Worm (Caenorhabditis elegans): Measurements from ENCODE around the gene slcf-1.
A peak's percentile ranks its signal among the peaks of the same experiment; 100 is the strongest.

- TF ChIP-seq lin-39 (tag; optimal IDR thresholded peaks at IDR 0.05), result no peak
- TF ChIP-seq ztf-4 (tag; optimal IDR thresholded peaks at IDR 0.05), result no peak
- TF ChIP-seq skn-1 (tag; optimal IDR thresholded peaks at IDR 0.05), result no peak
- no peak for TF ChIP-seq nhr-237 (tag; optimal IDR thresholded peaks at IDR 0.05)
- no peak for TF ChIP-seq mab-5 (tag; optimal IDR thresholded peaks at IDR 0.05)
- no peak for TF ChIP-seq ceh-82 (tag; optimal IDR thresholded peaks at IDR 0.05)
- no peak for TF ChIP-seq unc-62 (GFP tag; optimal IDR thresholded peaks at IDR 0.05)
- TF ChIP-seq fos-1 (tag; optimal IDR thresholded peaks at IDR 0.05), result peak; percentile 56
- TF ChIP-seq alr-1 (tag; optimal IDR thresholded peaks at IDR 0.05), result no peak
- no peak for TF ChIP-seq elt-1 (tag; optimal IDR thresholded peaks at IDR 0.05)
- peak in 1 of 2 experiments; percentile 54 for TF ChIP-seq lsy-2 (tag; optimal IDR thresholded peaks at IDR 0.05)
- no peak for TF ChIP-seq aly-2 (tag; optimal IDR thresholded peaks at IDR 0.05)
- TF ChIP-seq nhr-21 (tag; optimal IDR thresholded peaks at IDR 0.05), result no peak
Observed at ce11 chrX:10566775-10567174, 37.7 kb downstream of the slcf-1 start.
